Worm (Caenorhabditis elegans): ENCODE measurements around the gene cacn-1.

DNA sequence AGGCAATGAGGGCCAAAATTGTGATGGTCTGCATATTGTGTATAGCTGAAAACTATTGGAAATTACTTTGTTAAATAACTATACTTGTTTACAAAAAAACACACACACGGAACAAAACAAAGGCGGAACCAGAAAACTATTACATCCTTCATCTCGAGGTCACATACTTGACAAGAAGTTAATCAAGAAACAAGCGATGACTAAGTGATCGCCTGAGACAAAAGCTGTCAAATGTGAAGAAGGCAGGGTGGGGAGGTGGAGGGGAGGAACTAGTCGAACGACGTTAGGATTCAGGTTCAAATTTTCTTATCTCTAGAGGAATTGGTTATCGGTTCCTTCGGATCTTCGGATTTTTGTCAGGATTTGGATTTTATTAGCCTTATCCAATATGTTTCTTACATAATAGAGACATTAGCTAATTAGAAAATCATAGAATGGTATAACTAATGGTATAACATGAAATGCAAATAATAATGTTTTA, 32.7 kb downstream of the cacn-1 start, which contains the start of gene cpg-7:
- no peak for TF ChIP-seq nhr-10 (tag; optimal IDR thresholded peaks at IDR 0.05)
- TF ChIP-seq lin-1 (GFP tag; IDR thresholded peaks at IDR 0.05) = no peak
- no peak for TF ChIP-seq snpc-4 (tag; optimal IDR thresholded peaks at IDR 0.05)
- TF ChIP-seq ztf-11 (tag; optimal IDR thresholded peaks at IDR 0.05) = no peak
- no peak for TF ChIP-seq unc-39 (tag; optimal IDR thresholded peaks at IDR 0.05)
- no peak for TF ChIP-seq Y5F2A.4 (GFP tag; optimal IDR thresholded peaks at IDR 0.05)
- TF ChIP-seq nhr-76 (tag; optimal IDR thresholded peaks at IDR 0.05) = no peak
- no peak for TF ChIP-seq vab-7 (GFP tag; IDR thresholded peaks at IDR 0.05)
- TF ChIP-seq nhr-111 (GFP tag; optimal IDR thresholded peaks at IDR 0.05) = no peak
- no peak for TF ChIP-seq ama-1 (optimal IDR thresholded peaks at IDR 0.05)

Measured in whole organism, L4 larva.